Worm (Caenorhabditis elegans): ENCODE measurements around the gene F28A10.13.

DNA sequence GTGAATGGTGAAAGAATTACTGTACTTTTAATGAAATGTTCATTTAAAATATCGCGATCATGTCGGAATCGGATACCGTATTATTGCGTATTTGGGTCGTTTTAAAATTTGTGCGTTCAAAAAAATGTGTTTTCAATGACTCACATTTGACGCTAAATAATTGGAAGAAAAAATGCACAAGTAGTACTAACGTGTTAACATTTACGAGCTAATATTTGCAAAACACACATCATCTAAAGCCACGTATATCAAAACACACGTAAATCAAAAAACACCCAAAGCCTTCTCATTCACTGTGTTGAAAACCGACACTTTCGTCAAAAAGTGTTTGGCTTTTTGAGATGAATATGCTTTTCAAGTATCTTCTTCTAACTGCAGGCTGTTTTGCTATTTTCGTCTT lies 23.1 kb upstream of the F28A10.13 start, which contains the start of gene F28A10.1:
- TF ChIP-seq jun-1 (tag; optimal IDR thresholded peaks at IDR 0.05): no peak
- TF ChIP-seq nhr-12 (tag; optimal IDR thresholded peaks at IDR 0.05): no peak
- TF ChIP-seq ceh-28 (tag; optimal IDR thresholded peaks at IDR 0.05): no peak
